Fruit fly (Drosophila melanogaster) whole organism, pupa: ENCODE results near the gene RpL7.

Experiments used
- CG10348 ChIP-seq: fragments of 200-800 bp; sonication (Bioruptor generic); IDR thresholded peaks from 2 replicates; pipeline ENCODE4 v1.3.6; 2022; ENCODE audit warnings: missing biosample characterization, missing genetic modification characterization
- CG13204 ChIP-seq: fragments of 200-800 bp; sonication (Bioruptor generic); optimal IDR thresholded peaks from 2 replicates; lab custom pipeline; 2018; ENCODE audit warnings: missing biosample characterization, mild to moderate bottlenecking, missing genetic modification characterization, moderate library complexity
- CG14655 ChIP-seq: fragments of 200-800 bp; sonication (Bioruptor generic); optimal IDR thresholded peaks from 3 replicates; lab custom pipeline; 2017; ENCODE audit warnings: mild to moderate bottlenecking, missing biosample characterization, missing genetic modification reagents, missing genetic modification characterization
- CG17806 ChIP-seq: fragments of 200-800 bp; sonication (Bioruptor generic); optimal IDR thresholded peaks from 2 replicates; lab custom pipeline; 2018; ENCODE audit warnings: missing biosample characterization, mild to moderate bottlenecking, missing genetic modification characterization, moderate library complexity
- CG4496 ChIP-seq: fragments of 200-800 bp; sonication (Bioruptor generic); IDR thresholded peaks from 3 replicates; pipeline ENCODE4 v1.3.6; 2022; ENCODE audit warnings: missing biosample characterization, missing genetic modification characterization
- CG8301 ChIP-seq: fragments of 200-800 bp; sonication (Bioruptor generic); optimal IDR thresholded peaks from 2 replicates; lab custom pipeline; 2018; ENCODE audit warnings: missing biosample characterization, mild to moderate bottlenecking, missing genetic modification characterization
- EcR ChIP-seq: fragments of 200-800 bp; sonication (Bioruptor generic); optimal IDR thresholded peaks from 3 replicates; lab custom pipeline; 2019; ENCODE audit warnings: missing biosample characterization, missing genetic modification characterization, mild to moderate bottlenecking, moderate library complexity, missing genetic modification reagents
- Ets98B ChIP-seq: fragments of 200-800 bp; sonication (Bioruptor generic); IDR thresholded peaks from 2 replicates; pipeline ENCODE4 v1.3.6; 2022; ENCODE audit warnings: missing biosample characterization, missing genetic modification characterization
- Pif1A ChIP-seq: fragments of 200-800 bp; sonication (Bioruptor generic); optimal IDR thresholded peaks from 3 replicates; lab custom pipeline; 2016; ENCODE audit warnings: missing biosample characterization, missing genetic modification characterization

DNA sequence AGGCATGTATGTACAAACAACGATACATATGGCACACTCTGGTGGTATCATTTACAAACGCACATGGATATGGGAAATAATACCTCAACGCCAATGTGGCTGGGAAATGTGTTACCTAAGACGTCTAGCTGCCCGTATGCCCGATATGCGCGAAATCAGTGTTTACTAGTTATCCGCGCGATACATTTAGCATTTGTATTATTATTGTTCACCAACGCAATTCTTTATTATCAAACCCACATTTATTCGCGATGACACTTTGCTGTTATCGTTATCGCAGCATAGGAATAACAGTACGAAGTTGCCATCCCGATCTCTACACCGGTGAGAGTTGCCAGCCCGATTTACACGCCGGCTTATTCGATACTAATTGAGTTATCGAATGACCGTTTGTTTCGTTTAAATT is 46.0 kb downstream of the RpL7 start, which contains the start of gene chico:
- no peak for TF ChIP-seq CG10348 (GFP tag; lab: Robert Waterston, UW)
- TF ChIP-seq Pif1A (GFP tag; lab: Kevin White, UChicago) = no peak
- no peak for TF ChIP-seq CG4496 (GFP tag; lab: Robert Waterston, UW)
- no peak for TF ChIP-seq Ets98B
- no peak for TF ChIP-seq CG14655 (GFP tag; lab: Kevin White, UChicago)
- no peak for TF ChIP-seq CG13204 (GFP tag; lab: Kevin White, UChicago)
- no peak for TF ChIP-seq CG8301 (tag; lab: Kevin White, UChicago)
- no peak for TF ChIP-seq EcR (GFP tag; lab: Kevin White, UChicago)
- TF ChIP-seq CG17806 = no peak
